Worm (Caenorhabditis elegans): Measurements from ENCODE around the gene F52G3.1.

Gene F52G3.1

DNA sequence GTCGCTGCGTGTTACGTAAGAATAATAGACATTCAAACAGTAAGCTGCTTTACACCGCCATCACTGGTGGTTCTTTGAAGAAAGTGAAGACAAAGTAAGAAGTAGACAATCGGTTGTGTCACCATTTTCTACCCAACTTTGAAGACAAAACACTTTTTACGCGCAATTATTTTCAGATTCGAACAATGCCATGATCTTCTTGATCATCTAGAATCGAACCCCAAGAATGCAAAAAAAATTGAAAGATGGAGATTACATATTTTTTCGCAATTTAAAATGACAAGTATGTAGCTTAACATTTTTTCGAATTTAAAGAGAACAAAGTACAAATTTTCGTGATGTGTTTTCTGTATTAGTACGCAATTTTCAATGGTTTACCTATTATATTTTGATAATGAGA, 57.2 kb downstream of the F52G3.1 start, which contains the start of gene F35B3.4:
TSS of gene F35B3.4 (minus strand) at position 101 of the 400 bp plus-strand sequence.
- TF ChIP-seq pbrm-1 (GFP tag; IDR thresholded peaks at IDR 0.05) (no peak), lag-1 (GFP tag; IDR thresholded peaks at IDR 0.05) (no peak)

Data from whole organism, young adult.